Fruit fly (Drosophila melanogaster): Measurements from ENCODE around the gene CG6761.
A peak's percentile ranks its signal among the peaks of the same experiment; 100 is the strongest.

CG6761 gene

DNA sequence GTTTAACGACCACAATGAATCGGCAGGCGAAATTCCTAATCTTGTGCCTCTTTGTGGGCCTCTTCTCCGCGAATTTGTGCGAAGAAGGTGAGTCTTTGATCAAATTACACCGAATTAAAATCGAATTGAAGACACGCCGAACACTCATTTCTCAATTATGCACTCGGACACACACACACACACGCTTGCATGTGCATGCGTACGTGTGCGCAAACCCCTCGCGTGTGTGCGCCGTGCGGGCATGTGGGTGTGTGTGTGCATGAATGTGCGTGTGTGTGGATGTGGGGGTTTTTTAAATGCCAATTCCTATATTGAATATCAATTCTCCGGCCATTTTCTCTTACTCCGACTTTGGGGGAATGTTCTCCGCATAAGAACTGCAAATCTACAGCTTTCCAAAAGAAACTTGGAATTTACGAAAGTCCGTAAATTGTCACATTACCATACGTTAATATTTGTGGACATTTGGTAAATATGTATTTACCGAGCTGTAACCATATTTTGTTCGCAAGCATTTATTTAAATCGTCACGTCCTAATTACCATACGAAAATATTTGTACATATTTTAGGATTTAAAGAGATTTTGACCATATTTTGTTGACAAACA, 11.2 kb upstream of the CG6761 start (continued):
- TF ChIP-seq toy (GFP tag; IDR thresholded peaks at IDR 0.05), result no peak
- no peak for TF ChIP-seq lilli (GFP tag; optimal IDR thresholded peaks at IDR 0.05)
- TF ChIP-seq CG6791 (GFP tag; IDR thresholded peaks at IDR 0.05; ENCODE audit: partially characterized antibody), result no peak
- no peak for TF ChIP-seq dm (GFP tag; optimal IDR thresholded peaks at IDR 0.05)
- TF ChIP-seq pzg (GFP tag; optimal IDR thresholded peaks at IDR 0.05), result no peak
- no peak for TF ChIP-seq CG4424 (GFP tag; optimal IDR thresholded peaks at IDR 0.05)
- no peak for TF ChIP-seq CG10462 (GFP tag; optimal IDR thresholded peaks at IDR 0.05)
- 0 out of 3 replicates have a peak, but pooled peaks have one; percentile 70 for TF ChIP-seq CG2199 (GFP tag; IDR thresholded peaks at IDR 0.05)
- TF ChIP-seq kni (GFP tag; optimal IDR thresholded peaks at IDR 0.05), result peak; percentile 4
- TF ChIP-seq CG9727 (GFP tag; optimal IDR thresholded peaks at IDR 0.05), result no peak
- TF ChIP-seq sob (GFP tag; IDR thresholded peaks at IDR 0.05), result no peak
- no peak for TF ChIP-seq pb (GFP tag; optimal IDR thresholded peaks at IDR 0.05)
- TF ChIP-seq onecut (GFP tag; IDR thresholded peaks at IDR 0.05), result 0 out of 2 replicates have a peak, but pooled peaks have one; percentile 3
- no peak for TF ChIP-seq CG6272 (GFP tag; IDR thresholded peaks at IDR 0.05)
- no peak for TF ChIP-seq CG4328 (GFP tag; optimal IDR thresholded peaks at IDR 0.05)
- no peak for TF ChIP-seq Scr (GFP tag; IDR thresholded peaks at IDR 0.05; ENCODE audit: partially characterized antibody)
- TF ChIP-seq Oli (tag; optimal IDR thresholded peaks at IDR 0.05), result no peak
- no peak for TF ChIP-seq lola (GFP tag; optimal IDR thresholded peaks at IDR 0.05)
- no peak for TF ChIP-seq Opbp (GFP tag; IDR thresholded peaks at IDR 0.05; ENCODE audit: partially characterized antibody)
- TF ChIP-seq CG1603 (tag; optimal IDR thresholded peaks at IDR 0.05), result no peak
- TF ChIP-seq nerfin-1 (tag; optimal IDR thresholded peaks at IDR 0.05), result peak; percentile 3
- no peak for TF ChIP-seq crc (GFP tag; optimal IDR thresholded peaks at IDR 0.05)
- no peak for TF ChIP-seq CG2875 (GFP tag; optimal IDR thresholded peaks at IDR 0.05)
- TF ChIP-seq bcd (GFP tag; optimal IDR thresholded peaks at IDR 0.05), result no peak
- TF ChIP-seq CG8478 (optimal IDR thresholded peaks at IDR 0.05), result peak; percentile 88
- TF ChIP-seq CG6765 (GFP tag; optimal IDR thresholded peaks at IDR 0.05), result no peak
- TF ChIP-seq CG6654 (GFP tag; optimal IDR thresholded peaks at IDR 0.05), result no peak
- peak; percentile 9 for TF ChIP-seq CG18599 (GFP tag; optimal IDR thresholded peaks at IDR 0.05)
- peak; percentile 41; the same call in 1 of the 2 replicates for TF ChIP-seq CG32767 (GFP tag; IDR thresholded peaks at IDR 0.05)
- no peak for TF ChIP-seq pho (GFP tag; optimal IDR thresholded peaks at IDR 0.05)
- no peak for TF ChIP-seq crol (GFP tag; IDR thresholded peaks at IDR 0.05)
- TF ChIP-seq Mad (GFP tag; optimal IDR thresholded peaks at IDR 0.05), result no peak
- TF ChIP-seq CG7963 (GFP tag; IDR thresholded peaks at IDR 0.05; ENCODE audit: partially characterized antibody), result no peak
- no peak for TF ChIP-seq zf30C (GFP tag; optimal IDR thresholded peaks at IDR 0.05)
- no peak for TF ChIP-seq CG2202 (tag; optimal IDR thresholded peaks at IDR 0.05)
- TF ChIP-seq ci (GFP tag; IDR thresholded peaks at IDR 0.05), result 0 out of 3 replicates have a peak, but pooled peaks have one; percentile 50
- TF ChIP-seq H15 (GFP tag; IDR thresholded peaks at IDR 0.05), result no peak
- TF ChIP-seq maf-S (GFP tag; optimal IDR thresholded peaks at IDR 0.05), result no peak
- no peak for TF ChIP-seq CG10654 (GFP tag; optimal IDR thresholded peaks at IDR 0.05)
- no peak for TF ChIP-seq CG42726 (GFP tag; IDR thresholded peaks at IDR 0.05; ENCODE audit: partially characterized antibody)
- TF ChIP-seq Dfd (GFP tag; optimal IDR thresholded peaks at IDR 0.05), result no peak
- peak; percentile 67; the same call in 2 of the 3 replicates for TF ChIP-seq CG34422 (GFP tag; IDR thresholded peaks at IDR 0.05)
- TF ChIP-seq knrl (GFP tag; IDR thresholded peaks at IDR 0.05; ENCODE audit: partially characterized antibody), result no peak
- TF ChIP-seq CG11723 (GFP tag; optimal IDR thresholded peaks at IDR 0.05), result no peak
- no peak for TF ChIP-seq otp (GFP tag; IDR thresholded peaks at IDR 0.05)
- TF ChIP-seq dmrt11E (tag; optimal IDR thresholded peaks at IDR 0.05), result no peak
- no peak for TF ChIP-seq ara (GFP tag; IDR thresholded peaks at IDR 0.05)
- no peak for TF ChIP-seq CG3163 (GFP tag; optimal IDR thresholded peaks at IDR 0.05)
- TF ChIP-seq org-1 (GFP tag; optimal IDR thresholded peaks at IDR 0.05), result no peak
- no peak for TF ChIP-seq slbo (GFP tag; IDR thresholded peaks at IDR 0.05)
- peak; percentile 84 for TF ChIP-seq sr (GFP tag; IDR thresholded peaks at IDR 0.05)
